Worm (Caenorhabditis elegans) whole organism, L3 larva: ENCODE data around the gene Y37E11B.5.
A peak's percentile ranks its signal among the peaks of the same experiment; 100 is the strongest.

ENCODE experiments used
- R02D3.7 ChIP-seq: fragments of 150-350 bp; optimal IDR thresholded peaks from 2 replicates; lab custom pipeline; 2014; ENCODE audit warnings: missing biosample characterization, missing genetic modification characterization
- ZK546.5 ChIP-seq: sonication (generic microtip); optimal IDR thresholded peaks from 2 replicates; lab custom pipeline; 2017; ENCODE audit warnings: missing biosample characterization, missing genetic modification characterization
- aly-2 ChIP-seq: fragments of 150-350 bp; optimal IDR thresholded peaks from 2 replicates; lab custom pipeline; 2014; ENCODE audit warnings: missing biosample characterization, missing genetic modification characterization
- ama-1 ChIP-seq: fragments of 150-350 bp; optimal IDR thresholded peaks from 2 replicates; lab custom pipeline; 2018
- ceh-16 ChIP-seq: sonication (generic microtip); optimal IDR thresholded peaks from 2 replicates; lab custom pipeline; 2017; ENCODE audit warnings: missing biosample characterization, missing genetic modification characterization
- ceh-28 ChIP-seq: fragments of 150-350 bp; optimal IDR thresholded peaks from 2 replicates; lab custom pipeline; 2014; ENCODE audit warnings: missing biosample characterization, missing genetic modification reagents, missing genetic modification characterization
- ceh-82 ChIP-seq: fragments of 150-350 bp; optimal IDR thresholded peaks from 2 replicates; lab custom pipeline; 2014; ENCODE audit warnings: missing biosample characterization, missing genetic modification characterization
- ceh-9 ChIP-seq: sonication (generic microtip); optimal IDR thresholded peaks from 2 replicates; lab custom pipeline; 2018; ENCODE audit warnings: missing biosample characterization, missing genetic modification characterization
- daf-12 ChIP-seq: fragments of 150-350 bp; optimal IDR thresholded peaks from 2 replicates; lab custom pipeline; 2014; ENCODE audit warnings: missing biosample characterization, missing genetic modification reagents, missing genetic modification characterization
- egl-27 ChIP-seq: sonication (generic microtip); optimal IDR thresholded peaks from 4 replicates; lab custom pipeline; 2017; ENCODE audit warnings: missing biosample characterization, missing genetic modification reagents, missing genetic modification characterization
- egl-5 ChIP-seq: fragments of 150-350 bp; optimal IDR thresholded peaks from 2 replicates; lab custom pipeline; 2017; ENCODE audit warnings: missing biosample characterization, missing genetic modification reagents, missing genetic modification characterization, inconsistent platforms
- elt-1 ChIP-seq: fragments of 150-350 bp; optimal IDR thresholded peaks from 2 replicates; lab custom pipeline; 2014; ENCODE audit warnings: missing biosample characterization, missing genetic modification characterization
- elt-2 ChIP-seq: sonication (generic microtip); optimal IDR thresholded peaks from 2 replicates; lab custom pipeline; 2016; ENCODE audit warnings: missing genetic modification reagents, mild to moderate bottlenecking, missing genetic modification characterization, missing compliant biosample characterization
- eor-1 ChIP-seq, 2 experiments: fragments of 150-350 bp; optimal IDR thresholded peaks; 2 replicates each; lab custom pipeline; 2014 to 2018; ENCODE audit warnings: missing biosample characterization in 2 of 2, missing genetic modification characterization in 2 of 2
- fkh-10 ChIP-seq: sonication (generic microtip); optimal IDR thresholded peaks from 2 replicates; lab custom pipeline; 2017; ENCODE audit warnings: missing biosample characterization, missing genetic modification reagents, missing genetic modification characterization
- fkh-2 ChIP-seq: fragments of 150-350 bp; optimal IDR thresholded peaks from 2 replicates; lab custom pipeline; 2014; ENCODE audit warnings: missing biosample characterization, missing genetic modification reagents, missing genetic modification characterization
- fos-1 ChIP-seq: fragments of 150-350 bp; optimal IDR thresholded peaks from 2 replicates; lab custom pipeline; 2014; ENCODE audit warnings: missing biosample characterization, missing genetic modification characterization
- hmg-11 ChIP-seq: sonication (generic microtip); optimal IDR thresholded peaks from 2 replicates; lab custom pipeline; 2016; ENCODE audit warnings: missing genetic modification characterization, missing compliant biosample characterization
- jun-1 ChIP-seq: fragments of 150-350 bp; optimal IDR thresholded peaks from 2 replicates; lab custom pipeline; 2014; ENCODE audit warnings: missing biosample characterization, missing genetic modification reagents, missing genetic modification characterization
- lin-15B ChIP-seq: fragments of 150-350 bp; optimal IDR thresholded peaks from 2 replicates; lab custom pipeline; 2014; ENCODE audit warnings: missing biosample characterization, missing genetic modification characterization
- lin-39 ChIP-seq: fragments of 150-350 bp; optimal IDR thresholded peaks from 2 replicates; lab custom pipeline; 2018; ENCODE audit warnings: missing biosample characterization, missing genetic modification reagents, missing genetic modification characterization
- lsy-12 ChIP-seq: sonication (generic microtip); optimal IDR thresholded peaks from 2 replicates; lab custom pipeline; 2016; ENCODE audit warnings: mild to moderate bottlenecking, missing genetic modification characterization, missing compliant biosample characterization
- mdl-1 ChIP-seq: fragments of 150-350 bp; optimal IDR thresholded peaks from 2 replicates; lab custom pipeline; 2014; ENCODE audit warnings: missing biosample characterization, missing genetic modification characterization
- mml-1 ChIP-seq: fragments of 150-350 bp; sonication (generic microtip); optimal IDR thresholded peaks from 3 replicates; lab custom pipeline; 2014; ENCODE audit warnings: missing biosample characterization, missing genetic modification characterization
- nfya-1 ChIP-seq: sonication (generic microtip); optimal IDR thresholded peaks from 2 replicates; lab custom pipeline; 2017; ENCODE audit warnings: missing genetic modification characterization, mild to moderate bottlenecking, missing compliant biosample characterization, antibody characterized with exemption, moderate library complexity; ENCODE audit not compliant: insufficient read depth
- nhr-11 ChIP-seq: fragments of 150-350 bp; optimal IDR thresholded peaks from 2 replicates; lab custom pipeline; 2014; ENCODE audit warnings: missing biosample characterization, missing genetic modification characterization
- nhr-12 ChIP-seq: fragments of 150-350 bp; optimal IDR thresholded peaks from 2 replicates; lab custom pipeline; 2014; ENCODE audit warnings: missing biosample characterization, missing genetic modification characterization
- nhr-23 ChIP-seq: fragments of 150-350 bp; optimal IDR thresholded peaks from 2 replicates; lab custom pipeline; 2014; ENCODE audit warnings: missing biosample characterization, missing genetic modification reagents, missing genetic modification characterization
- nhr-237 ChIP-seq: fragments of 150-350 bp; optimal IDR thresholded peaks from 2 replicates; lab custom pipeline; 2014; ENCODE audit warnings: missing biosample characterization, missing genetic modification characterization
- nhr-25 ChIP-seq: sonication (generic microtip); optimal IDR thresholded peaks from 2 replicates; lab custom pipeline; 2017; ENCODE audit warnings: missing biosample characterization, missing genetic modification characterization
- nhr-43 ChIP-seq: sonication (generic microtip); optimal IDR thresholded peaks from 2 replicates; lab custom pipeline; 2016; ENCODE audit warnings: mild to moderate bottlenecking, missing genetic modification characterization, missing compliant biosample characterization; ENCODE audit not compliant: poor library complexity, severe bottlenecking
- nhr-77 ChIP-seq: fragments of 150-350 bp; optimal IDR thresholded peaks from 2 replicates; lab custom pipeline; 2014; ENCODE audit warnings: missing biosample characterization, missing genetic modification characterization
- pha-4 ChIP-seq: fragments of 150-350 bp; optimal IDR thresholded peaks from 2 replicates; lab custom pipeline; 2014; ENCODE audit warnings: missing biosample characterization, missing genetic modification reagents, missing genetic modification characterization
- pqm-1 ChIP-seq: fragments of 150-350 bp; optimal IDR thresholded peaks from 2 replicates; lab custom pipeline; 2017; ENCODE audit warnings: missing biosample characterization, missing genetic modification characterization, inconsistent platforms
- skn-1 ChIP-seq: fragments of 150-350 bp; optimal IDR thresholded peaks from 2 replicates; lab custom pipeline; 2014; ENCODE audit warnings: missing biosample characterization, missing genetic modification characterization
- snpc-4 ChIP-seq: fragments of 150-350 bp; optimal IDR thresholded peaks from 2 replicates; lab custom pipeline; 2014; ENCODE audit warnings: missing biosample characterization, missing genetic modification characterization
- tbx-2 ChIP-seq: sonication (generic microtip); optimal IDR thresholded peaks from 2 replicates; lab custom pipeline; 2016; ENCODE audit warnings: mild to moderate bottlenecking, missing genetic modification characterization, missing compliant biosample characterization
- unc-39 ChIP-seq: sonication (generic microtip); optimal IDR thresholded peaks from 4 replicates; lab custom pipeline; 2017; ENCODE audit warnings: missing biosample characterization, missing genetic modification characterization
- unc-62 ChIP-seq: fragments of 150-350 bp; sonication (generic microtip); optimal IDR thresholded peaks from 4 replicates; lab custom pipeline; 2014; ENCODE audit warnings: missing biosample characterization, missing genetic modification reagents, missing genetic modification characterization
- zag-1 ChIP-seq: fragments of 150-350 bp; optimal IDR thresholded peaks from 2 replicates; lab custom pipeline; 2014; ENCODE audit warnings: missing biosample characterization, missing genetic modification characterization
- ztf-11 ChIP-seq: fragments of 150-350 bp; optimal IDR thresholded peaks from 2 replicates; lab custom pipeline; 2014; ENCODE audit warnings: missing biosample characterization, missing genetic modification characterization
- ztf-4 ChIP-seq: fragments of 150-350 bp; optimal IDR thresholded peaks from 2 replicates; lab custom pipeline; 2014; ENCODE audit warnings: missing biosample characterization, missing genetic modification characterization

Y37E11B.5 gene

DNA sequence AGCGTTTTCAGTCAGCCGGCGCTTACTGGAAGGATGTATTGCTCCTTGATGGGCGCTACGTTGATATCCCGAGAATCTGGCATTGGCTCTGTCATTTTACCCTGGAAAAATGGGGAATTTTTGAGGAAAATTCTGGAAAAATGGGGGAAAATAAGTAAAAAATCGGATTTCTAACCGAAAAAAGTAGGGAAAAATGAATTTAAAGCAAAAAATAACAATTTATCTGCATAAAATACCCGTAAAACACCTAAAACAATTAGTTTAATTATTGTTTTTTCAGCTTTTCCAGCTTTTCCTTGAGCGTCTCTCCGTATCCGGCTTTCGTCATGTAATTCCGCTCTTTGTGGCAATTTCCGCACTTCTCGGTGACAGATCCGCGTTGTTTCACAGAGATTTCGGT, at the start of gene Y37E11B.5:
TSS of gene Y37E11B.5 (minus strand) at position 101 of the 400 bp plus-strand sequence.
- TF ChIP-seq mdl-1 (tag; lab: Kevin White, UChicago) (no peak), aly-2 (tag; lab: Kevin White, UChicago) (no peak), mml-1 (tag; lab: Kevin White, UChicago) (no peak)

DNA sequence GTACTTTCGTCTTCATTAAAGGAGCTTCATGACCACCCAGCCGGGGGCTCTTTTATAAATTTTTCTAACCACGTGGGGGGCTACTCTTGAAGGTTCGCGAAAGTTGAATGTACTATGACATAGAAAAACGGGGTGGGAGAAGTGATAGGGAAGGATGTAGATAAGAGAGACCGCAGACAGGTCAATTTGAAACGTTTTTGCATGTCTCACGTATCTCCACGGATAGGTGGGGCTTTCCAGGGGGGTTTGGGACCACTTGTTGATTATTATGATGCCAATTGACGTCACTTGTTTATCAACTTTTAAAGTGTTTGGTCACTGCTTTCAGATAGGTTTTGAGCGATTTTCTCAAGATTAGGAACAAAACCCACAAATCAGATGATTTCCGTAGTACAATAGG, 49.2 kb upstream of the Y37E11B.5 start:
- TF ChIP-seq nhr-77 (tag; lab: Kevin White, UChicago) (no peak), nhr-25 (tag; lab: Kevin White, UChicago) (peak; percentile 33), fkh-10 (GFP tag; lab: Kevin White, UChicago) (no peak), elt-1 (no peak), nhr-23 (no peak), lin-39 (tag; lab: Kevin White, UChicago) (peak; percentile 45), ceh-9 (no peak), unc-62 (no peak), egl-27 (tag; lab: Kevin White, UChicago) (no peak), tbx-2 (no peak), nfya-1 (tag; lab: Kevin White, UChicago) (peak; percentile 54), egl-5 (tag; lab: Kevin White, UChicago) (no peak)

DNA sequence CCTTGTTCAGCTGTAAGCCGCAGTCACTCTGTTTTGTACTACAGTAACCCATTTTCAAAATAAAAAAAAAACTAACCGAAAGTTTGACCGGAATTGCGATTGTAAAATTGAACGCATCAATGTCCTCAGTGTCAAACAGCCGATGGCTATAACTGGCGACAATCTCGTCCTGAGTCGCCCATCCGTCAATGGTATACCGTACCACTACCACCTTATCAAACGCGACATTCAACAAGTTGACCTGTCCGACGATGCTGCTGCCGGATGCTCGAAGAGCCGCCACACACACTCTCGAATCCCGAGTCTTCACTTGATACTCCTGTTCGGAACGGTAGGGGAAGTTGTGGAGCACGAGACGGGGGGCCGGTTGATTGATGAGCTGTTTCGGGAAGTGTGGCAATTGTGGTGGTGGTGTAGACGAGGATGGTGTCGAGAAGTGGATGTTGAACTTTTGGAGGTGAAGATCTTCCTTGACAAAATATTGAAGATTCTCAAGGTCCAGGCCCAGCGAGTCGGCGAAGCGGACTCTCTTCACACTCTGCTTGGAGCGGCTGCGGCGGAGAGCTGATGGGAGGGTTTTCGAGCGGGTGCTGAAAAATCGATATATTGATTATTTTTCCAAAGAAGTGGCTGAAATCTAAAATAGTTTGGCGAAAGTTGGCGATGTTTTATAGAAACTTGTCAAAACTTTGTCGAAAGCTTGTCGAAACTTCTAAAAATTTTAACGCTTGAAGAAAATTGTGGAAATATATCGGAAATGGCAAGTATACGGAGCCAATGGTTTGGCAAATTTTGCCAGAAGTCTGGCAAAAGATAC, 48.2 kb upstream of the Y37E11B.5 start:
- TF ChIP-seq mdl-1 (tag; lab: Kevin White, UChicago) (no peak), ceh-28 (tag; lab: Kevin White, UChicago) (peak; percentile 66), ama-1 (lab: Kevin White, UChicago) (peak; percentile 69)

- TF ChIP-seq hmg-11 (no peak), tbx-2 (no peak), mdl-1 (tag; lab: Kevin White, UChicago) (no peak), pha-4 (tag; lab: Kevin White, UChicago) (no peak), zag-1 (tag; lab: Kevin White, UChicago) (no peak), jun-1 (tag; lab: Kevin White, UChicago) (no peak), ztf-4 (tag; lab: Kevin White, UChicago) (no peak), nhr-11 (tag; lab: Kevin White, UChicago) (no peak), ama-1 (lab: Kevin White, UChicago) (no peak), lin-15B (no peak)
Measured at ce11 chrIV:3645487-3645886, 47.1 kb upstream of the Y37E11B.5 start.

DNA sequence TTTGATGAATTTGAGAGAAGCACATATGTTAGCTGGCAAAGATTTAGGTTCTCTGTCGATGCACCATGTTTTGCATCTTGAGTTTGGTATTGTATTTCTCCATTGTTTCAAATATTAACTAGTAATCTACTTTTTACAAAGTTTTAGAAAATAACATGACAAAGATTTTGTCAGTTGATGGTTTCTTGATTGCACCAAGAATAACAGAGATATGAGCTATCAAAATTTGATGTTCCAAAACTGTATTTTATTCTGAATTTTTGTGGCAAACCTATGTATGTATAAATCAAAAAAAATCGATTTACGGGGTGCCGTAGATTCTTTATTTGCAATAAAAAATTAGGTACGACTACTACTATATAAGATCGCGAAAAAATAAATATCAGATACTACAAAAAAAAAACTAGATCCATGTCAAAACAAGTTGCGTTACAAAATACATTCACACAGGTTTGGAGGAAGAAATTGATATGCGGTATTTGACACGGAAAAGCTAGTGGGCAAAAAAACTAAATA, 46.6 kb upstream of the Y37E11B.5 start:
- TF ChIP-seq ceh-9 (no peak), elt-2 (tag; lab: Kevin White, UChicago) (no peak), aly-2 (tag; lab: Kevin White, UChicago) (no peak), unc-39 (tag; lab: Kevin White, UChicago) (no peak), egl-27 (tag; lab: Kevin White, UChicago) (no peak), ZK546.5 (tag; lab: Kevin White, UChicago) (no peak), ceh-82 (tag; lab: Kevin White, UChicago) (no peak), tbx-2 (no peak), fos-1 (tag; lab: Kevin White, UChicago) (no peak), pqm-1 (tag; lab: Kevin White, UChicago) (no peak), nhr-77 (tag; lab: Kevin White, UChicago) (no peak), fkh-2 (tag; lab: Kevin White, UChicago) (no peak), ama-1 (lab: Kevin White, UChicago) (no peak), mdl-1 (tag; lab: Kevin White, UChicago) (no peak), ceh-16 (tag; lab: Kevin White, UChicago) (no peak), nhr-12 (tag; lab: Kevin White, UChicago) (no peak), nhr-11 (tag; lab: Kevin White, UChicago) (no peak), jun-1 (tag; lab: Kevin White, UChicago) (no peak), zag-1 (tag; lab: Kevin White, UChicago) (no peak), hmg-11 (no peak), lin-15B (no peak), ztf-11 (tag; lab: Kevin White, UChicago) (no peak), lsy-12 (tag; lab: Kevin White, UChicago) (peak; percentile 49), R02D3.7 (no peak), nhr-43 (tag; lab: Kevin White, UChicago) (peak; percentile 55), eor-1 (tag; optimal IDR thresholded peaks at IDR 0.05; lab: Kevin White, UChicago) (no peak), ceh-28 (tag; lab: Kevin White, UChicago) (peak; percentile 44), unc-62 (no peak), nhr-25 (tag; lab: Kevin White, UChicago) (peak; percentile 32), nhr-237 (tag; lab: Kevin White, UChicago) (no peak), snpc-4 (tag; lab: Kevin White, UChicago) (no peak), ztf-4 (tag; lab: Kevin White, UChicago) (peak; percentile 80), daf-12 (tag; lab: Kevin White, UChicago) (no peak), elt-1 (no peak), skn-1 (no peak)
